Worm (Caenorhabditis elegans) whole organism, L4 larva: ENCODE measurements around the gene cdka-1.

ENCODE experiments used
- F10B5.3 ChIP-seq: sonication (generic microtip); optimal IDR thresholded peaks from 2 replicates; lab custom pipeline; 2016; ENCODE audit warnings: mild to moderate bottlenecking, missing genetic modification characterization, missing compliant biosample characterization
- T26A8.4 ChIP-seq: fragments of 200-800 bp; sonication (Bioruptor generic); IDR thresholded peaks from 2 replicates; pipeline ENCODE4 v1.3.6; 2022; ENCODE audit warnings: missing genetic modification characterization, missing compliant biosample characterization
- Y48G9A.11 ChIP-seq: fragments of 200-800 bp; sonication (Bioruptor generic); IDR thresholded peaks from 2 replicates; pipeline ENCODE4 v1.3.6; 2022; ENCODE audit warnings: missing genetic modification reagents, missing genetic modification characterization, missing compliant biosample characterization
- Y5F2A.4 ChIP-seq: fragments of 200-800 bp; sonication (Bioruptor generic); optimal IDR thresholded peaks from 2 replicates; lab custom pipeline; 2018; ENCODE audit warnings: mild to moderate bottlenecking, missing genetic modification characterization, missing compliant biosample characterization
- ZK337.2 ChIP-seq: fragments of 200-800 bp; sonication (Bioruptor generic); IDR thresholded peaks from 2 replicates; pipeline ENCODE4 v1.3.6; 2022; ENCODE audit warnings: missing genetic modification reagents, missing genetic modification characterization, missing compliant biosample characterization
- ceh-28 ChIP-seq: fragments of 150-350 bp; optimal IDR thresholded peaks from 2 replicates; lab custom pipeline; 2014; ENCODE audit warnings: missing biosample characterization, missing genetic modification reagents, missing genetic modification characterization
- ctbp-1 ChIP-seq: fragments of 200-800 bp; sonication (Bioruptor generic); IDR thresholded peaks from 2 replicates; pipeline ENCODE4 v1.3.6; 2022; ENCODE audit warnings: missing genetic modification reagents, missing genetic modification characterization, missing compliant biosample characterization
- daf-16 ChIP-seq, 3 experiments: sonication (generic microtip); optimal IDR thresholded peaks; 2 replicates each; lab custom pipeline; 2016 to 2017; ENCODE audit warnings: missing genetic modification characterization in 3 of 3, missing genetic modification reagents in 3 of 3, mild to moderate bottlenecking in 2 of 3, missing compliant biosample characterization in 2 of 3, missing biosample characterization in 1 of 3, moderate library complexity in 1 of 3
- dmd-6 ChIP-seq: fragments of 200-800 bp; sonication (Bioruptor generic); IDR thresholded peaks from 2 replicates; pipeline ENCODE4 v1.3.6; 2022; ENCODE audit warnings: missing genetic modification reagents, missing genetic modification characterization, missing compliant biosample characterization
- dmd-9 ChIP-seq: fragments of 200-800 bp; sonication (Bioruptor generic); IDR thresholded peaks from 2 replicates; pipeline ENCODE4 v1.3.6; 2022; ENCODE audit warnings: missing genetic modification reagents, missing genetic modification characterization, missing compliant biosample characterization
- dpl-1 ChIP-seq: fragments of 150-350 bp; optimal IDR thresholded peaks from 2 replicates; lab custom pipeline; 2014; ENCODE audit warnings: missing biosample characterization, missing genetic modification reagents, missing genetic modification characterization
- dve-1 ChIP-seq: sonication (generic microtip); optimal IDR thresholded peaks from 2 replicates; lab custom pipeline; 2017; ENCODE audit warnings: antibody characterized with exemption, mild to moderate bottlenecking, missing genetic modification characterization, missing compliant biosample characterization; ENCODE audit not compliant: insufficient read depth
- egl-43 ChIP-seq: fragments of 200-800 bp; sonication (Bioruptor generic); IDR thresholded peaks from 2 replicates; pipeline ENCODE4 v1.3.6; 2022; ENCODE audit warnings: missing genetic modification reagents, missing genetic modification characterization, missing compliant biosample characterization
- fkh-10 ChIP-seq: fragments of 150-350 bp; optimal IDR thresholded peaks from 2 replicates; lab custom pipeline; 2014; ENCODE audit warnings: missing biosample characterization, missing genetic modification reagents, missing genetic modification characterization
- fos-1 ChIP-seq: fragments of 150-350 bp; optimal IDR thresholded peaks from 2 replicates; lab custom pipeline; 2014; ENCODE audit warnings: missing biosample characterization, missing genetic modification characterization
- hif-1 ChIP-seq, 2 experiments: sonication (generic microtip); optimal IDR thresholded peaks; 2 replicates each; lab custom pipeline; 2016 to 2017; ENCODE audit warnings: missing compliant biosample characterization in 2 of 2, missing genetic modification characterization in 2 of 2, missing genetic modification reagents in 2 of 2, missing genotype in 2 of 2, mild to moderate bottlenecking in 1 of 2
- hlh-11 ChIP-seq: fragments of 200-800 bp; sonication (Bioruptor generic); optimal IDR thresholded peaks from 2 replicates; lab custom pipeline; 2018; ENCODE audit warnings: mild to moderate bottlenecking, missing genetic modification characterization, missing compliant biosample characterization
- lim-7 ChIP-seq: fragments of 200-800 bp; sonication (Bioruptor generic); IDR thresholded peaks from 2 replicates; pipeline ENCODE4 v1.3.6; 2022; ENCODE audit warnings: missing genetic modification characterization, missing compliant biosample characterization
- lin-1 ChIP-seq: fragments of 200-800 bp; sonication (Bioruptor generic); IDR thresholded peaks from 2 replicates; pipeline ENCODE4 v1.3.6; 2022; ENCODE audit warnings: missing genetic modification reagents, missing genetic modification characterization, missing compliant biosample characterization
- lin-13 ChIP-seq: fragments of 150-350 bp; optimal IDR thresholded peaks from 2 replicates; lab custom pipeline; 2014; ENCODE audit warnings: missing biosample characterization, missing genetic modification reagents, missing genetic modification characterization
- lin-29 ChIP-seq: fragments of 200-800 bp; sonication (Bioruptor generic); IDR thresholded peaks from 2 replicates; pipeline ENCODE4 v1.3.6; 2022; ENCODE audit warnings: missing genetic modification reagents, missing genetic modification characterization, missing compliant biosample characterization
- lir-3 ChIP-seq: sonication (generic microtip); optimal IDR thresholded peaks from 2 replicates; lab custom pipeline; 2016; ENCODE audit warnings: mild to moderate bottlenecking, missing genetic modification characterization, missing compliant biosample characterization
- madf-5 ChIP-seq, 2 experiments: fragments of 200-800 bp; sonication (Bioruptor generic); IDR thresholded peaks; 2 replicates each; pipeline ENCODE4 v1.3.6; 2022; ENCODE audit warnings: missing compliant biosample characterization in 2 of 2, missing genetic modification characterization in 2 of 2
- madf-9 ChIP-seq: fragments of 200-800 bp; sonication (Bioruptor generic); conservative IDR thresholded peaks from 2 replicates; pipeline ENCODE4 v1.3.6; 2022; ENCODE audit warnings: missing genetic modification reagents, missing genetic modification characterization, missing compliant biosample characterization
- mdl-1 ChIP-seq, 2 experiments: fragments of 150-350 bp in 1 of 2; sonication (generic microtip) in 1 of 2; optimal IDR thresholded peaks; 2 replicates each; lab custom pipeline; 2014 to 2017; ENCODE audit warnings: missing biosample characterization in 2 of 2, missing genetic modification characterization in 2 of 2
- mdt-29 ChIP-seq: fragments of 200-800 bp; sonication (Bioruptor generic); IDR thresholded peaks from 2 replicates; pipeline ENCODE4 v1.3.6; 2022; ENCODE audit warnings: missing genetic modification reagents, missing genetic modification characterization, missing compliant biosample characterization
- mep-1 ChIP-seq: fragments of 150-350 bp; sonication (generic microtip); optimal IDR thresholded peaks from 3 replicates; lab custom pipeline; 2014; ENCODE audit warnings: missing biosample characterization, missing genetic modification characterization
- mxl-3 ChIP-seq: fragments of 200-800 bp; sonication (Bioruptor generic); optimal IDR thresholded peaks from 2 replicates; lab custom pipeline; 2018; ENCODE audit warnings: mild to moderate bottlenecking, missing genetic modification characterization, missing compliant biosample characterization
- nhr-102 ChIP-seq: sonication (generic microtip); optimal IDR thresholded peaks from 2 replicates; lab custom pipeline; 2016; ENCODE audit warnings: mild to moderate bottlenecking, missing genetic modification characterization, moderate library complexity, missing compliant biosample characterization
- nhr-11 ChIP-seq: fragments of 150-350 bp; optimal IDR thresholded peaks from 2 replicates; lab custom pipeline; 2014; ENCODE audit warnings: missing biosample characterization, missing genetic modification characterization
- nhr-111 ChIP-seq: fragments of 200-800 bp; sonication (Bioruptor generic); optimal IDR thresholded peaks from 2 replicates; lab custom pipeline; 2018; ENCODE audit warnings: mild to moderate bottlenecking, missing genetic modification characterization, missing compliant biosample characterization
- nhr-237 ChIP-seq: sonication (generic microtip); optimal IDR thresholded peaks from 2 replicates; lab custom pipeline; 2017; ENCODE audit warnings: missing biosample characterization, missing genetic modification characterization
- nhr-28 ChIP-seq: fragments of 150-350 bp; optimal IDR thresholded peaks from 2 replicates; lab custom pipeline; 2014; ENCODE audit warnings: missing biosample characterization, missing genetic modification characterization
- nhr-41 ChIP-seq: fragments of 200-800 bp; sonication (Bioruptor generic); IDR thresholded peaks from 2 replicates; pipeline ENCODE4 v1.3.6; 2022; ENCODE audit warnings: missing genetic modification reagents, missing genetic modification characterization, missing compliant biosample characterization
- nhr-42 ChIP-seq: fragments of 200-800 bp; sonication (Bioruptor generic); IDR thresholded peaks from 2 replicates; pipeline ENCODE4 v1.3.6; 2022; ENCODE audit warnings: missing genetic modification characterization, missing compliant biosample characterization
- nhr-48 ChIP-seq: sonication (generic microtip); optimal IDR thresholded peaks from 2 replicates; lab custom pipeline; 2016; ENCODE audit warnings: mild to moderate bottlenecking, missing genetic modification characterization, missing compliant biosample characterization
- nhr-76 ChIP-seq: fragments of 150-350 bp; optimal IDR thresholded peaks from 2 replicates; lab custom pipeline; 2014; ENCODE audit warnings: missing biosample characterization, missing genetic modification characterization
- nhr-77 ChIP-seq: fragments of 150-350 bp; optimal IDR thresholded peaks from 2 replicates; lab custom pipeline; 2014; ENCODE audit warnings: missing biosample characterization, missing genetic modification characterization
- php-3 ChIP-seq: fragments of 200-800 bp; sonication (Bioruptor generic); IDR thresholded peaks from 2 replicates; pipeline ENCODE4 v1.3.6; 2022; ENCODE audit warnings: missing genetic modification reagents, missing genetic modification characterization, missing compliant biosample characterization
- pqm-1 ChIP-seq: sonication (generic microtip); optimal IDR thresholded peaks from 2 replicates; lab custom pipeline; 2017; ENCODE audit warnings: missing biosample characterization, missing genetic modification characterization
- sdz-12 ChIP-seq: fragments of 200-800 bp; sonication (Bioruptor generic); optimal IDR thresholded peaks from 2 replicates; lab custom pipeline; 2018; ENCODE audit warnings: mild to moderate bottlenecking, missing genetic modification characterization, missing compliant biosample characterization
- skn-1 ChIP-seq: fragments of 150-350 bp; optimal IDR thresholded peaks from 2 replicates; lab custom pipeline; 2014; ENCODE audit warnings: missing biosample characterization, missing genetic modification characterization
- spr-1 ChIP-seq: sonication (generic microtip); optimal IDR thresholded peaks from 2 replicates; lab custom pipeline; 2016; ENCODE audit warnings: mild to moderate bottlenecking, missing genetic modification characterization, missing compliant biosample characterization
- unc-130 ChIP-seq: sonication (generic microtip); optimal IDR thresholded peaks from 2 replicates; lab custom pipeline; 2016; ENCODE audit warnings: missing genetic modification reagents, missing genetic modification characterization, missing compliant biosample characterization
- vab-7 ChIP-seq: fragments of 200-800 bp; sonication (Bioruptor generic); IDR thresholded peaks from 2 replicates; pipeline ENCODE4 v1.3.6; 2022; ENCODE audit warnings: missing genetic modification reagents, missing genetic modification characterization, missing compliant biosample characterization
- zag-1 ChIP-seq: fragments of 150-350 bp; optimal IDR thresholded peaks from 2 replicates; lab custom pipeline; 2014; ENCODE audit warnings: missing biosample characterization, missing genetic modification characterization
- zip-2 ChIP-seq: fragments of 150-350 bp; optimal IDR thresholded peaks from 2 replicates; lab custom pipeline; 2014; ENCODE audit warnings: missing biosample characterization, missing genetic modification characterization
- ztf-11 ChIP-seq: fragments of 150-350 bp; optimal IDR thresholded peaks from 2 replicates; lab custom pipeline; 2014; ENCODE audit warnings: missing biosample characterization, missing genetic modification characterization

The cdka-1 gene

DNA sequence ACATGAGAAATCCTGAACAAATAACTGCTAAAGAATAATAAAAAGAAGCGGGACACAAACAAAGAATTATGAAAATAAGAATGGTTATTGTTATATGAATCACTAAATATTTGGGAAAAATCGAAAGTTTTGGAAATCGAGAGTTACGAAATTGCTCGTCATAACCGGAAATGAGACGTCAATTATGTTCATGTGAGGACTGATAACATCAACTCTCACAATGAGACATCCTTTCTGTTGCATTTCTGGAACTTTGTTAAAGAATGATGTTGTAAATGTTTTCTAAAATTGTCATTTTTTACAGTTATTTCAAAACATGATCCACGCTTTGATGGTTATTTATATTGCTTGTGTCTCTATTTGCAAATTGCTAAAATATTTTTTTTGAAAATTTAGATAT is 10.7 kb upstream of the cdka-1 start, which contains the start of gene T23F11.6:
T23F11.6 (minus strand) TSS at position 45 of the 400 bp plus-strand sequence.
- peak in 1 of 2 experiments; percentile 1 for TF ChIP-seq mdl-1 (tag; optimal IDR thresholded peaks at IDR 0.05; lab: Kevin White, UChicago)
- TF ChIP-seq mdt-29 (GFP tag; lab: Robert Waterston, UW): no peak
- peak; percentile 15 for TF ChIP-seq nhr-28
- no peak for TF ChIP-seq daf-16 (GFP tag; optimal IDR thresholded peaks at IDR 0.05; lab: Kevin White, UChicago)
- TF ChIP-seq daf-16 (tag; optimal IDR thresholded peaks at IDR 0.05; lab: Kevin White, UChicago): peak; percentile 22
- 0 out of 2 replicates have a peak, but pooled peaks have one; percentile 49 for TF ChIP-seq lin-1
- no peak for TF ChIP-seq nhr-11 (tag; lab: Kevin White, UChicago)
- peak; percentile 65 for TF ChIP-seq dmd-6 (GFP tag; lab: Robert Waterston, UW)
- peak; percentile 5 for TF ChIP-seq dve-1
- TF ChIP-seq pqm-1 (tag; lab: Kevin White, UChicago): peak; percentile 53

- TF ChIP-seq nhr-42 (GFP tag; lab: Robert Waterston, UW): peak; percentile 81
- peak; percentile 72 for TF ChIP-seq ceh-28 (tag; lab: Kevin White, UChicago)
- peak; percentile 39 for TF ChIP-seq pqm-1 (tag; lab: Kevin White, UChicago)
- TF ChIP-seq egl-43 (GFP tag; lab: Robert Waterston, UW): no peak
- TF ChIP-seq hlh-11 (tag; lab: Kevin White, UChicago): peak; percentile 100
- TF ChIP-seq daf-16 (GFP tag; optimal IDR thresholded peaks at IDR 0.05; lab: Kevin White, UChicago): peak; percentile 54 to 75
- TF ChIP-seq daf-16 (tag; optimal IDR thresholded peaks at IDR 0.05; lab: Kevin White, UChicago): peak; percentile 77
- TF ChIP-seq Y48G9A.11: no peak
- TF ChIP-seq mdt-29 (GFP tag; lab: Robert Waterston, UW): peak; percentile 82
- TF ChIP-seq zip-2 (tag; lab: Kevin White, UChicago): peak; percentile 44
- TF ChIP-seq fos-1 (tag; lab: Kevin White, UChicago): no peak
- TF ChIP-seq nhr-76 (tag; lab: Kevin White, UChicago): peak; percentile 53
- peak; percentile 91 for TF ChIP-seq lin-13 (GFP tag; lab: Kevin White, UChicago)
- TF ChIP-seq zag-1 (tag; lab: Kevin White, UChicago): no peak
- 0 out of 2 replicates have a peak, but pooled peaks have one; percentile 71 for TF ChIP-seq nhr-41 (GFP tag; lab: Robert Waterston, UW)
- no peak for TF ChIP-seq Y5F2A.4 (GFP tag; lab: Kevin White, UChicago)
- no peak for TF ChIP-seq madf-5 (GFP tag; IDR thresholded peaks at IDR 0.05; lab: Robert Waterston, UW)
- TF ChIP-seq ctbp-1 (GFP tag; lab: Robert Waterston, UW): peak; percentile 78
- peak; percentile 83 for TF ChIP-seq T26A8.4
- peak; percentile 33 for TF ChIP-seq lir-3 (tag; lab: Kevin White, UChicago)
- TF ChIP-seq mxl-3 (GFP tag; lab: Kevin White, UChicago): peak; percentile 100
- no peak for TF ChIP-seq F10B5.3 (tag; lab: Kevin White, UChicago)
- no peak for TF ChIP-seq ztf-11
- TF ChIP-seq php-3: peak; percentile 61; the same call in 1 of the 2 replicates
- peak; percentile 87 for TF ChIP-seq madf-9
- peak; percentile 78 for TF ChIP-seq spr-1 (tag; lab: Kevin White, UChicago)
- TF ChIP-seq hif-1 (tag; optimal IDR thresholded peaks at IDR 0.05; lab: Kevin White, UChicago): peak; percentile 81 to 98
- no peak for TF ChIP-seq lim-7 (GFP tag; lab: Robert Waterston, UW)
- peak; percentile 73; the same call in 1 of the 2 replicates for TF ChIP-seq lin-29 (GFP tag; lab: Robert Waterston, UW)
- no peak for TF ChIP-seq nhr-111
- peak; percentile 99 for TF ChIP-seq dmd-6 (GFP tag; lab: Robert Waterston, UW)
- peak; percentile 2 for TF ChIP-seq nhr-237
- 0 out of 2 replicates have a peak, but pooled peaks have one; percentile 25 for TF ChIP-seq ZK337.2 (GFP tag; lab: Robert Waterston, UW)
- peak; percentile 80 for TF ChIP-seq dpl-1
- peak; percentile 97 for TF ChIP-seq nhr-77 (tag; lab: Kevin White, UChicago)
- no peak for TF ChIP-seq sdz-12 (GFP tag; lab: Kevin White, UChicago)
- TF ChIP-seq vab-7: peak; percentile 39
- no peak for TF ChIP-seq unc-130 (GFP tag; lab: Kevin White, UChicago)
- TF ChIP-seq dmd-9 (GFP tag; lab: Robert Waterston, UW): peak; percentile 47; the same call in 1 of the 2 replicates
- TF ChIP-seq fkh-10: peak; percentile 57
- TF ChIP-seq mep-1 (tag; lab: Kevin White, UChicago): peak; percentile 96
- TF ChIP-seq nhr-48: peak; percentile 97
- TF ChIP-seq nhr-102 (tag; lab: Kevin White, UChicago): peak; percentile 93
- TF ChIP-seq skn-1 (tag; lab: Kevin White, UChicago): no peak
These were observed 9.2 kb upstream of the cdka-1 start for ce11 chrIII:4649363-4649768.
